Fruit fly (Drosophila melanogaster) S2 (cell line): ENCODE results near the gene a10.
A peak's percentile ranks its signal among the peaks of the same experiment; 100 is the strongest.

Source experiments
- CG8478 ChIP-seq: fragments of >200 bp; optimal IDR thresholded peaks from 2 replicates; lab custom pipeline; 2018
- CTCF ChIP-seq, 2 experiments: fragments of >200 bp; optimal IDR thresholded peaks; 2 replicates each; lab custom pipeline; 2018

Gene a10

DNA sequence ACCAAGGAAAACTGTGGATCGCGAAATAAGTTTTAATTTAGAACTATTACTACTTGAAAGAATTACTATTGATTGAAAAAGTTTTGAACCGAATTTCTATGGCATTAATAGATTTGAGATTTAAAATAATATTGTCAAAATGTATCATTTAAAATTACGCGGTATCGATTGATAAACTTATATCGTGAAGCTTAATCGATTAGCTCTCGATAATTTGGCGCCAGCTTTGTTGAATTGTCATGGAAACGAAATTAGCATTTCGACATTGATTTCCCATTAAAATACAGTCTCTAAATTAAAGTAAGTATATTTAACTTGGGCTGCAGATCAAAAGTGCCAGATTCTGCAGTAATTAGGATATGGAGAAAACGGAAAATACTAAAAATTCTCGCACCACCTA is 3.8 kb upstream of the a10 start, which contains the start of gene CG7730:
TSS of gene CG7730 (plus strand) at position 206 of the 400 bp plus-strand sequence.
- no peak for TF ChIP-seq CG8478 (lab: Kevin White, UChicago)
- no peak for TF ChIP-seq CTCF (optimal IDR thresholded peaks at IDR 0.05; lab: Kevin White, UChicago)

DNA sequence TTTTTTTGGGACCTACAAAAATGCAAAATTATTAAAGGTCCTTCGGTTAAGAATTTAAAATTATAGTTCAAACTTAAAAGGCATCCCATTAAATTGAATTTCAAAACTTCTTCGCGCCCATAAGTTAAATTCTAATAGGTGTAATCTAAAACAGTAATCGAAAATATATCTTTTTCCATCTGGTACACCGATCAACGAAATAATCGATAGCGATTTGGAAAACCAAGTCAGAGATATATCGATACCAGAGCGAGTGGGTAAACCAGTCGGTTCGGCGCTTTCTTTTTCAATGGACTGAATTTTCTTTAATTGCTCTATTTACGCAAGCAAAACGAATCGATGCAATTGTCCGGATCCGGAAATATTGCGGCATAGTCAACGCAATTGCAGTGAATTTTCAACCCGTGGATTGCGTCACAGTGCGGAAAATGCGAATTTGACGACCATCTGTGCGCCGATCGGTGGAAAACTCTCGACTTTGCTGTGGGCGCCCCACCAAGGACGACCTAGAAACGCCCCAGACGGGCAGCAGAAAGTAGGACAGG is 626 bp upstream of the a10 start, which contains the start of gene Fit2:
TSS of gene Fit2 (plus strand) at position 234 of the 545 bp plus-strand sequence.
- TF ChIP-seq CG8478 (lab: Kevin White, UChicago) = no peak

dm6 chr3L:17022756-17023155 is 785 bp downstream of the a10 start, which contains the start of gene CG6652:
CG6652 (minus strand) TSS chr3L:17022856.
- TF ChIP-seq CTCF (optimal IDR thresholded peaks at IDR 0.05; lab: Kevin White, UChicago) (no peak), CG8478 (lab: Kevin White, UChicago) (no peak)

dm6 chr3L:17016576-17016917 is 7.0 kb downstream of the a10 start:
- TF ChIP-seq CG8478 (lab: Kevin White, UChicago) (no peak), CTCF (optimal IDR thresholded peaks at IDR 0.05; lab: Kevin White, UChicago) (no peak)

DNA sequence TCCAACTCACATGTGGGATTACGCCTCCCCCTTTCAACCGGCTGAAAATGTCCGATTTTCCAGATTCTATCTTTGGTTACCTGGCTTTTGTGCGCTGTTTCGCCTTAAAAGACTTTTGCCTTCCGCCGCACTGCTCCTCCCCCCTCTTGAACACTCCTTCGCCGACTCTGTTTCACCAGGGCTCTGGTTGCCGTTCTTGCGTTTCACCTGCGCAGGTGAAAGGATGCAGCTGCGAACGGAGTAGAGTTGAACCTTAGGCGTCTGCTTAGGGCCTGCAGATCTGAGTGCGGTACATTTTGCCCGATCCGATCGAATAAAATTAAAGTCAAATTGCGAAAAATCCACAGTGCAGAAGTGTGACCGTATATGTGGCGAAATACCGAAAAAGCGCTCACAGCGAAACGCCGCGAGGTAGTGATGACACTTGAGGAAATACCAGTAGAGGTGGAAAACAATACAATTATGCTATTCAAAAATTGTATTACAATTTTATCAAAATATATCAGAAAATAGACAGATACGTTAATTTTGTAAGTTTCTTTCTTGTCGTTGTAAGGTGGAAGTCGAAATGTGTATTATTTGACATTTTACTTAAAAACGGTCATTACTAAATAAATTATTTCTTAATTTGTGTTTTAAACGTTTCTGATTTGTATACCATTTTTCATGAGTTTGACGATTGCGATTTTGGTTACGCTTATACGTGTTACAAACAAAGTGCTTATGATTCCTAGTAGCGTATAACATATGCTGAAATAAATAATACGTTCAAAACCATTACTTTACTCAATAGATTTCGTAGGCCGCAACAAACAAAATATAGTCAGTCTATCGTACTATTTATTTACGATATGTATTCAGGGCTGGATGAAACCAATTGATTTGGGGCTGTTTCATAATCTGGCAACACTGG is 7.6 kb downstream of the a10 start, which contains the start of the genes CG6664 and CG7728:
TSS of gene CG6664 (minus strand) at position 518 of the 913 bp plus-strand sequence.
TSS of gene CG7728 (plus strand) at position 874 of the 913 bp plus-strand sequence.
- TF ChIP-seq CTCF (optimal IDR thresholded peaks at IDR 0.05; lab: Kevin White, UChicago) (no peak), CG8478 (lab: Kevin White, UChicago) (no peak)

DNA sequence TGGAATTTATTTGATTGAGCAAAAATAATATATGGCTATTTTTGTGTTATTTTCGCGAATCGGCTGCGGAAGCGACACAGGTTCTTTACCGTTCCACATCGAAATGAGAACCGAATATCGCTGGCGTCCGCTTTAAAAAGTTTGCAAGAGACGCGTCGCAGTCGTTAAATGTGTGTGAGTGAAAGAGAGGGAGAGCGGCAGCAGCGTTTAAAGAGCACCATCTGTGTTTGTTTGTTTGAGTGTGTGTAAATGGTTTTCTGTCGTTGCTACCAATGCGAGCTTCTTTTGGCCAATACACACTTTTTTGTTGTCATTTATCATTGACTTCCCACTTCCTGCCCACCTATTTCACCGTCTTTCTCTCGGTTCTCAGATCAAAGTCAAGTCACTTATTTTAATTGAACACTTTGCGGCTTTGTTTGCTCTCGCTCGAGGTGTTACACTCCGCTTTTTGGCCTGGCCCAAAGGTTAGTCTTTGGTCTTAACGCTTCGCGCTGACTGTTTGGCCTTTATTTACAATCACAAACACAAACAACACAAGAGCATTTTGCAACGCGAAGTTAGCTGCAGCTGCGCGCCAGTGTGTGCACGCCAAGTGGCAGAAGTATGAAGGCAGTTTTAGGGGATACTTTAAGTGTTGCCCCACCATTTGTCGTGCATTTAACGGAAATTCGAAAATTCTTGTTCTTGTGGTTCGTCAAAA is 11.4 kb downstream of the a10 start, which contains the start of gene CG3764:
TSS of gene CG3764 (minus strand) at position 549 of the 703 bp plus-strand sequence.
- TF ChIP-seq CTCF (optimal IDR thresholded peaks at IDR 0.05; lab: Kevin White, UChicago) (peak in 1 of 2 experiments; percentile 27), CG8478 (lab: Kevin White, UChicago) (no peak)

dm6 chr3L:17011351-17012016 is 12.1 kb downstream of the a10 start:
- TF ChIP-seq CG8478 (lab: Kevin White, UChicago) (no peak), CTCF (optimal IDR thresholded peaks at IDR 0.05; lab: Kevin White, UChicago) (no peak)

- TF ChIP-seq CG8478 (lab: Kevin White, UChicago) (no peak), CTCF (optimal IDR thresholded peaks at IDR 0.05; lab: Kevin White, UChicago) (no peak)
Measured at dm6 chr3L:17010492-17011303, 12.8 kb downstream of the a10 start.

- TF ChIP-seq CG8478 (lab: Kevin White, UChicago) = no peak
- TF ChIP-seq CTCF (optimal IDR thresholded peaks at IDR 0.05; lab: Kevin White, UChicago) = no peak
Measured at dm6 chr3L:17009715-17010491, 13.6 kb downstream of the a10 start.

- TF ChIP-seq CG8478 (lab: Kevin White, UChicago) (no peak), CTCF (optimal IDR thresholded peaks at IDR 0.05; lab: Kevin White, UChicago) (no peak)
Measured at dm6 chr3L:17008911-17009364, 14.6 kb downstream of the a10 start.

DNA sequence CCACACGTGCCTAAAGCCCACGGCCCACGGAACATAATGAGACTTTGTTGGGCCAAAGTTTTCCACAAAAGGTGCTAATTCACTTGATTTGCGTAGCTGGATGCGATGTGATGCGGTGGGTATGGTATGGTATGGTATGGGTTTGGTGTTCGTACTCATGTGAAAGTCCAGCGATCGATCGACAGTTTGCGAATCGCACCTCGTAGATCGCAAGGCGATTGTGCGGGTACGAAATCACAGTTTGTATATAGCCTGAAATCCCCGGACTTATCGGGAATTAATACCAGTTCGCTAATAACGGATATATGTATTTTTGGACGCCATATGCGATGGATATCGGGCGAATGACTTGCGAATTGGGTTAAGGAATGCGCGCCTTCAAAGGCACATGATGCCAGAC is 15.6 kb downstream of the a10 start:
- TF ChIP-seq CTCF (optimal IDR thresholded peaks at IDR 0.05; lab: Kevin White, UChicago) = no peak
- no peak for TF ChIP-seq CG8478 (lab: Kevin White, UChicago)

DNA sequence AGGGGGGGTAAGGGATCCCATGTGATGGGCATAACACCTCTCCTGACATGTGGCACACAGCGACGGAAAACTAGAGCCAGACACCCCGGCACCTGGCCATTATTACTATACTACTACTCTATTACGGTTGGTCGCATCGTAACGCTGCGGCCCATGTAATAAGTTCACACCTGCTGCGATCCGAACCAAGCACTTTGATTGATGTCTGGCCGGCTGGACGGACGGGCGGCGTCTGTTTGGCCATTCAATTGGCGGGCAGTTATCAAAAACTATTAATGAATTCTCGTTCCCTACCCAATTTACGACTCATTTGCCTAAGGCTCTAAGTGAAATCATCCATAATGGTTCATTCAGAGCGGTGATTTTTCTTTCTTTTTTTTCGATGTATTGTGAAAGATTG is 16.0 kb downstream of the a10 start:
- no peak for TF ChIP-seq CTCF (optimal IDR thresholded peaks at IDR 0.05; lab: Kevin White, UChicago)
- no peak for TF ChIP-seq CG8478 (lab: Kevin White, UChicago)
